Worm (Caenorhabditis elegans) whole organism, L1 larva: ENCODE data around the gene C49C8.1.

Experiments used
- dsc-1 ChIP-seq: sonication (generic microtip); optimal IDR thresholded peaks from 2 replicates; lab custom pipeline; 2016; ENCODE audit warnings: mild to moderate bottlenecking, missing genetic modification characterization, missing compliant biosample characterization
- ztf-4 ChIP-seq: fragments of 150-350 bp; optimal IDR thresholded peaks from 2 replicates; lab custom pipeline; 2014; ENCODE audit warnings: missing biosample characterization, missing genetic modification characterization

DNA sequence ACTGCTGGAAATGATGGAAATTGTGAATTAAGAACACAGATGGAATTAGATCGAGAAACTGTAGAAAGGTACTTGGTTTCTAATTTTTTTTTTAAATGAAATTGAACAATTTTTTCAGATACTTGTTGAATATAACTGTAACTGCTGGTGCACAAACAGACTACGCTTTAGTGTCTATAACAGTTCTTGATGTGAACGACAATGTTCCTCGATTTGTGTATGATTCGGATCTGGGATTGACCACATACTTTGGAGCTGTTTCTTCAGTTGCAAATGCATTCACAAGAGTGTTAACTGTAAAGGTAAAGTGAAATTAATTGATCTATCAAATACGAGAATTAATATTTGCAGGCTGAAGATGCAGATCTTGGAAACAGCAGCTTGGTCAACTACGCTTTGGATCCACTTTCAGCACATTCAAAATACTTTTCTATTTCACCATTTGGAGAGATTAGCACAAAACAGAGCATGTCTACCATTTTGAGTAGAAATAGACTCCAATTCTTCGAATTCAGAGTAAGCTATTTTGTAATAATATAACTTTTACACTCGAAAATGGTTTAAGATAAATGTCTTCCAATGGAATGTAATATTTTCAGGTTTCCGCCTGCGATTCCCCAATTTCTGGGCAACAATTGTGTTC lies 19.5 kb downstream of the C49C8.1 start:
- no peak for TF ChIP-seq ztf-4 (tag; lab: Kevin White, UChicago)
- no peak for TF ChIP-seq dsc-1 (tag; lab: Kevin White, UChicago)
